Worm (Caenorhabditis elegans): Measurements from ENCODE around the gene T11B7.5.

- TF ChIP-seq pha-4 (tag; optimal IDR thresholded peaks at IDR 0.05) (no peak), lin-35 (GFP tag; optimal IDR thresholded peaks at IDR 0.05) (no peak)
Measured at ce11 chrIV:8852194-8852593, 3.7 kb downstream of the T11B7.5 start, which contains the start of gene alp-1.

Data from whole organism, young adult.